Worm (Caenorhabditis elegans): ENCODE results near the gene glb-1.

DNA sequence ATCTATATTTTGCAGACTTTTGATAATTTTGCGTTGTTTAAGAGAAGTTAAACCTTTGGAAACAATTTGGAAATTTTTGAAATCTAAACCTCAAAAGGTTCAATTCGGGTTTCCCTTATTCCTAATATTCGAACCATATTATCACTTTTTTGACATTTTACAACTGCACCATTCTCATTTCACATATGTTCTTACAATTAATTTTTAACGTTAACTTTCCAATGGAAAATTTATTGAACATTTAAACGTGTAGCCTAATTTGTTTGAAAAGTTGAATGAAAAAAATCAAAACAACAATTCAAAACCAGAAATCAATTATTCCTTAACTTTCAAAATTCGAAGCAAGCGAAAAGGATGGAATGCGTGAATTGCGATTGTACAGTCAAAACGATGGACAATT, 847 bp upstream of the glb-1 start, which contains the start of gene ZK637.12:
- TF ChIP-seq W03F9.2 (tag; optimal IDR thresholded peaks at IDR 0.05) = no peak
- TF ChIP-seq him-1 (tag; optimal IDR thresholded peaks at IDR 0.05) = no peak

Measured in whole organism, L4/young adult.